Fruit fly (Drosophila melanogaster) whole organism, embryonic: ENCODE measurements around the gene CG4949.

Experiments
- Bteb2 ChIP-seq: fragments of 200-800 bp; sonication (Bioruptor generic); optimal IDR thresholded peaks from 2 replicates; lab custom pipeline; 2016; ENCODE audit warnings: missing biosample characterization, missing genetic modification characterization
- CG10321 ChIP-seq: fragments of 200-800 bp; sonication (Bioruptor generic); IDR thresholded peaks from 2 replicates; pipeline ENCODE4 v1.3.6; 2022; ENCODE audit warnings: missing biosample characterization, missing genetic modification characterization
- CG10979 ChIP-seq: fragments of 200-800 bp; sonication (Bioruptor generic); optimal IDR thresholded peaks from 2 replicates; lab custom pipeline; 2018; ENCODE audit warnings: missing biosample characterization, mild to moderate bottlenecking, missing genetic modification characterization, moderate library complexity
- CG12659 ChIP-seq: fragments of 200-800 bp; sonication (Bioruptor generic); optimal IDR thresholded peaks from 3 replicates; lab custom pipeline; 2017; ENCODE audit warnings: mild to moderate bottlenecking, missing biosample characterization, missing genetic modification reagents, missing genetic modification characterization
- CG14014 ChIP-seq: fragments of 200-800 bp; sonication (Bioruptor generic); IDR thresholded peaks from 2 replicates; pipeline ENCODE4 v1.3.6; 2022; ENCODE audit warnings: missing biosample characterization, missing genetic modification characterization
- CG15073 ChIP-seq: fragments of 200-800 bp; sonication (Bioruptor generic); optimal IDR thresholded peaks from 2 replicates; lab custom pipeline; 2016; ENCODE audit warnings: missing biosample characterization, missing genetic modification characterization
- CG17612 ChIP-seq: fragments of 200-800 bp; sonication (Bioruptor generic); IDR thresholded peaks from 2 replicates; pipeline ENCODE4 v1.3.6; 2022; ENCODE audit warnings: missing biosample characterization, missing genetic modification characterization
- CG1832 ChIP-seq: fragments of 200-800 bp; sonication (Bioruptor generic); optimal IDR thresholded peaks from 2 replicates; lab custom pipeline; 2017; ENCODE audit warnings: missing biosample characterization, mild to moderate bottlenecking, missing genetic modification characterization, inconsistent platforms
- CG18599 ChIP-seq: fragments of 200-800 bp; sonication (Bioruptor generic); optimal IDR thresholded peaks from 3 replicates; lab custom pipeline; 2017; ENCODE audit warnings: missing biosample characterization, missing genetic modification characterization, mild to moderate bottlenecking, moderate library complexity, missing genetic modification reagents
- CG2120 ChIP-seq: fragments of 200-800 bp; sonication (Bioruptor generic); optimal IDR thresholded peaks from 3 replicates; lab custom pipeline; 2016; ENCODE audit warnings: missing biosample characterization, missing genetic modification characterization
- CG34376 ChIP-seq: fragments of 200-800 bp; sonication (Bioruptor generic); optimal IDR thresholded peaks from 2 replicates; lab custom pipeline; 2018; ENCODE audit warnings: missing biosample characterization, mild to moderate bottlenecking, missing genetic modification characterization
- CG4617 ChIP-seq: fragments of 200-800 bp; sonication (Bioruptor generic); optimal IDR thresholded peaks from 3 replicates; lab custom pipeline; 2016; ENCODE audit warnings: missing biosample characterization, missing genetic modification characterization, borderline replicate concordance
- CG4854 ChIP-seq: fragments of 200-800 bp; sonication (Bioruptor generic); optimal IDR thresholded peaks from 2 replicates; lab custom pipeline; 2016; ENCODE audit warnings: missing biosample characterization, missing genetic modification characterization, inconsistent platforms
- CG6254 ChIP-seq: fragments of 200-800 bp; sonication (Bioruptor generic); optimal IDR thresholded peaks from 3 replicates; lab custom pipeline; 2017; ENCODE audit warnings: mild to moderate bottlenecking, missing biosample characterization, missing genetic modification reagents, missing genetic modification characterization
- CG7372 ChIP-seq: fragments of 200-800 bp; sonication (Bioruptor generic); IDR thresholded peaks from 2 replicates; pipeline ENCODE4 v1.3.6; 2022; ENCODE audit warnings: missing biosample characterization, missing genetic modification characterization
- CG7786 ChIP-seq: fragments of 200-800 bp; sonication (Bioruptor generic); optimal IDR thresholded peaks from 2 replicates; lab custom pipeline; 2016; ENCODE audit warnings: missing biosample characterization, missing genetic modification characterization
- CG7839 ChIP-seq: fragments of 200-800 bp; sonication (Bioruptor generic); optimal IDR thresholded peaks from 3 replicates; lab custom pipeline; 2018; ENCODE audit warnings: missing biosample characterization, mild to moderate bottlenecking, missing genetic modification characterization, moderate library complexity
- CG8281 ChIP-seq: fragments of 200-800 bp; sonication (Bioruptor generic); optimal IDR thresholded peaks from 2 replicates; lab custom pipeline; 2018; ENCODE audit warnings: missing biosample characterization, mild to moderate bottlenecking, missing genetic modification characterization, moderate library complexity
- CG9876 ChIP-seq: fragments of 200-800 bp; sonication (Bioruptor generic); optimal IDR thresholded peaks from 2 replicates; lab custom pipeline; 2016; ENCODE audit warnings: missing biosample characterization, missing genetic modification characterization
- CG9932 ChIP-seq: fragments of 200-800 bp; sonication (Bioruptor generic); IDR thresholded peaks from 2 replicates; pipeline ENCODE4 v1.3.6; 2022; ENCODE audit warnings: missing biosample characterization, missing genetic modification characterization
- CrebB ChIP-seq: fragments of 200-800 bp; sonication (Bioruptor generic); optimal IDR thresholded peaks from 3 replicates; lab custom pipeline; 2018; ENCODE audit warnings: missing biosample characterization, mild to moderate bottlenecking, missing genetic modification characterization
- D19A ChIP-seq: fragments of 200-800 bp; optimal IDR thresholded peaks from 3 replicates; lab custom pipeline; 2019; ENCODE audit warnings: missing biosample characterization, mild to moderate bottlenecking, missing genetic modification characterization, moderate library complexity
- GATAe ChIP-seq: fragments of 200-800 bp; sonication (Bioruptor generic); conservative IDR thresholded peaks from 2 replicates; pipeline ENCODE4 v1.3.6; 2022; ENCODE audit warnings: missing biosample characterization, missing genetic modification characterization
- Hand ChIP-seq: fragments of 200-800 bp; sonication (Bioruptor generic); optimal IDR thresholded peaks from 2 replicates; lab custom pipeline; 2017; ENCODE audit warnings: mild to moderate bottlenecking, missing biosample characterization, missing genetic modification reagents, missing genetic modification characterization
- Hey ChIP-seq: fragments of 200-800 bp; sonication (Bioruptor generic); optimal IDR thresholded peaks from 3 replicates; lab custom pipeline; 2018; ENCODE audit warnings: missing biosample characterization, mild to moderate bottlenecking, missing genetic modification characterization
- Hr51 ChIP-seq, 2 experiments: fragments of 200-800 bp; sonication (Bioruptor generic); optimal IDR thresholded peaks; 2 replicates in 1 of 2; 3 replicates in 1 of 2; lab custom pipeline; 2016 to 2018; ENCODE audit warnings: missing biosample characterization in 2 of 2, missing genetic modification characterization in 2 of 2, mild to moderate bottlenecking in 1 of 2, moderate library complexity in 1 of 2
- Hr78 ChIP-seq, 2 experiments: fragments of 200-800 bp in 1 of 2; fragments of >200 bp in 1 of 2; sonication (Bioruptor generic) in 1 of 2; optimal IDR thresholded peaks; 2 replicates each; lab custom pipeline; 2017 to 2019; ENCODE audit warnings: missing biosample characterization in 2 of 2, missing genetic modification characterization in 2 of 2, mild to moderate bottlenecking in 1 of 2, moderate library complexity in 1 of 2
- ash1 ChIP-seq: fragments of 200-800 bp; sonication (Bioruptor generic); optimal IDR thresholded peaks from 2 replicates; lab custom pipeline; 2018; ENCODE audit warnings: missing biosample characterization, mild to moderate bottlenecking, missing genetic modification characterization
- cato ChIP-seq: fragments of 200-800 bp; sonication (Bioruptor generic); optimal IDR thresholded peaks from 2 replicates; lab custom pipeline; 2016; ENCODE audit warnings: missing biosample characterization, missing genetic modification characterization, borderline replicate concordance
- chinmo ChIP-seq: fragments of 200-800 bp; sonication (Bioruptor generic); IDR thresholded peaks from 4 replicates; pipeline ENCODE4 v1.3.6; 2022; ENCODE audit warnings: missing biosample characterization, missing genetic modification characterization; ENCODE audit not compliant: partially characterized antibody
- cwo ChIP-seq: fragments of 200-800 bp; sonication (Bioruptor generic); optimal IDR thresholded peaks from 3 replicates; lab custom pipeline; 2017; ENCODE audit warnings: missing biosample characterization, missing genetic modification characterization, mild to moderate bottlenecking, moderate library complexity, missing genetic modification reagents
- fru ChIP-seq: fragments of >200 bp; optimal IDR thresholded peaks from 2 replicates; lab custom pipeline; 2017
- grn ChIP-seq: fragments of 200-800 bp; sonication (Bioruptor generic); optimal IDR thresholded peaks from 3 replicates; lab custom pipeline; 2017; ENCODE audit warnings: missing biosample characterization, missing genetic modification characterization
- hth ChIP-seq: fragments of >200 bp; optimal IDR thresholded peaks from 2 replicates; lab custom pipeline; 2017; ENCODE audit warnings: inconsistent platforms
- lab ChIP-seq: fragments of 200-800 bp; sonication (Bioruptor generic); optimal IDR thresholded peaks from 3 replicates; lab custom pipeline; 2017; ENCODE audit warnings: missing biosample characterization, missing genetic modification characterization, mild to moderate bottlenecking, moderate library complexity, missing genetic modification reagents
- lola ChIP-seq, 3 experiments: fragments of >200 bp in 2 of 3; fragments of 200-800 bp in 1 of 3; sonication (Bioruptor generic) in 1 of 3; optimal IDR thresholded peaks; 2 replicates each; lab custom pipeline; 2017 to 2019; ENCODE audit warnings: missing biosample characterization in 3 of 3, missing genetic modification characterization in 3 of 3, mild to moderate bottlenecking in 1 of 3, moderate library complexity in 1 of 3
- mirr ChIP-seq: fragments of 200-800 bp; sonication (Bioruptor generic); optimal IDR thresholded peaks from 3 replicates; lab custom pipeline; 2018; ENCODE audit warnings: missing biosample characterization, mild to moderate bottlenecking, missing genetic modification characterization
- nerfin-1 ChIP-seq: fragments of 200-800 bp; sonication (Bioruptor generic); optimal IDR thresholded peaks from 3 replicates; lab custom pipeline; 2019; ENCODE audit warnings: missing biosample characterization, mild to moderate bottlenecking, missing genetic modification characterization, moderate library complexity
- psq ChIP-seq: fragments of 200-800 bp; sonication (Bioruptor generic); optimal IDR thresholded peaks from 2 replicates; lab custom pipeline; 2017; ENCODE audit warnings: missing biosample characterization, missing genetic modification characterization
- row ChIP-seq: fragments of 200-800 bp; sonication (Bioruptor generic); IDR thresholded peaks from 3 replicates; pipeline ENCODE4 v1.3.6; 2022; ENCODE audit warnings: missing biosample characterization, missing genetic modification characterization
- sens ChIP-seq: fragments of 200-800 bp; sonication (Bioruptor generic); peaks from one replicate; lab custom pipeline; 2016; ENCODE audit warnings: missing biosample characterization, missing genetic modification characterization
- sens-2 ChIP-seq: fragments of 200-800 bp; sonication (Bioruptor generic); IDR thresholded peaks from 2 replicates; pipeline ENCODE4 v1.3.6; 2022; ENCODE audit warnings: missing biosample characterization, missing genetic modification characterization
- shn ChIP-seq: fragments of 200-800 bp; sonication (Bioruptor generic); optimal IDR thresholded peaks from 3 replicates; lab custom pipeline; 2016; ENCODE audit warnings: missing biosample characterization, missing genetic modification characterization
- slbo ChIP-seq: fragments of 200-800 bp; sonication (Bioruptor generic); IDR thresholded peaks from 2 replicates; pipeline ENCODE4 v1.3.6; 2022; ENCODE audit warnings: missing biosample characterization, missing genetic modification characterization
- sug ChIP-seq: fragments of 200-800 bp; optimal IDR thresholded peaks from 2 replicates; lab custom pipeline; 2019; ENCODE audit warnings: missing biosample characterization, mild to moderate bottlenecking, missing genetic modification characterization, moderate library complexity
- tap ChIP-seq: fragments of 200-800 bp; optimal IDR thresholded peaks from 3 replicates; lab custom pipeline; 2019; ENCODE audit warnings: missing biosample characterization, mild to moderate bottlenecking, missing genetic modification characterization, moderate library complexity
- toy ChIP-seq: fragments of 200-800 bp; sonication (Bioruptor generic); IDR thresholded peaks from 2 replicates; pipeline ENCODE4 v1.3.6; 2022; ENCODE audit warnings: missing biosample characterization, missing genetic modification characterization
- zen2 ChIP-seq: fragments of 200-800 bp; sonication (Bioruptor generic); IDR thresholded peaks from 3 replicates; pipeline ENCODE4 v1.3.6; 2022; ENCODE audit warnings: missing biosample characterization, missing genetic modification characterization; ENCODE audit not compliant: partially characterized antibody

Gene CG4949

DNA sequence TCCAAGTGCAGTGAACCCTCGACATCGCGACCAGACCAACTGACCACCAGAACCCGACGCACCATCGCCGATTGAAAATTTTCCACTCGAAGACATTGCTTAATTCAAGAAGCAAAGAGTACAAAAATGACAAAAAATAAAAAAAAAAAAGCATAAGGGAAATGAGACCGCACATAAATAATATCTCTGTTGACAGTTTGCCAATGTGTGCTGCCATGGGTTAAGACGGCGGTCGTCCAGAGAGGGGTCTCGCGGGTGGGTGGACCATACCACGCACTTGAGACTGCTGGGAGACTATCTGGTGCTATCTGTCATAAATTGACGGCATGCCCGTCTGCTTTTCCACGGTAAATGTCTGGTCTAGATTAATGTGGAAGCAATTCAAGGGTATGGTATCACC is 14.8 kb downstream of the CG4949 start (continued):
- TF ChIP-seq slbo (GFP tag; lab: Robert Waterston, UW) = no peak

DNA sequence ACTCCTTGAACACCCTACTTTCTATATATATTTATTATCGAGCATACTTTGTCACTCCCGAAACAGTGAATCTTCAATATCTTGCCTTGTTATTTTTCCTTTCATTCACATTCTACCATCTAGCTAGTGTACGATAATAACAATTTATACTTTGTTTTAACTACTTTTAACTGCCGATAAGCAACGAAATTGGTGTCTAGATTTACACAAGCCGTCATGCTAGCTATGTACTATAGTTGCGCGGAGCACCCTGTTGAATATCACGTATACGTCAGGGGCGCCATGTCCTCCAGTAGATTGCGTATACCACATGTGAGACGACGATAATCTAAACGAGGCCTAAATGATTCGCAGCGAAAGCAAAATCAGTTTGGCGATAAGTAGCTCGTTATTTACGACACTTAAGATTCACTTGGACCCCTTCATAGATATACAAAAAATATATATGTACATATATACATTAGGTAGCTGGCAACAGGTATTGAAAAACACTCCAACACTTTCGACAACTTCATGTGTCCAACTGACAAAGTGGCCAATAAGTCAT is 15.3 kb downstream of the CG4949 start:
- TF ChIP-seq hth (lab: Kevin White, UChicago) (no peak), cwo (GFP tag; lab: Kevin White, UChicago) (peak; percentile 18), grn (GFP tag; lab: Kevin White, UChicago) (peak; percentile 55), CG12659 (GFP tag; lab: Kevin White, UChicago) (no peak), nerfin-1 (tag; lab: Kevin White, UChicago) (no peak), toy (no peak), sug (peak; percentile 73), CG18599 (GFP tag; lab: Kevin White, UChicago) (peak; percentile 19), Hr78 (GFP tag; optimal IDR thresholded peaks at IDR 0.05; lab: Kevin White, UChicago) (no peak), CrebB (tag; lab: Kevin White, UChicago) (no peak), Hr51 (GFP tag; optimal IDR thresholded peaks at IDR 0.05; lab: Kevin White, UChicago) (no peak), CG4854 (GFP tag; lab: Kevin White, UChicago) (no peak), fru (lab: Kevin White, UChicago) (no peak), CG2120 (GFP tag; lab: Kevin White, UChicago) (no peak), D19A (tag; lab: Kevin White, UChicago) (peak; percentile 44), CG34376 (GFP tag; lab: Kevin White, UChicago) (peak; percentile 44), lola (GFP tag; optimal IDR thresholded peaks at IDR 0.05; lab: Kevin White, UChicago) (no peak), Bteb2 (GFP tag; lab: Kevin White, UChicago) (no peak), chinmo (no peak), Hey (no peak), sens (GFP tag; lab: Kevin White, UChicago) (peak; percentile 28), CG7786 (GFP tag; lab: Kevin White, UChicago) (no peak), zen2 (GFP tag; lab: Robert Waterston, UW) (no peak), lab (peak; percentile 31), GATAe (0 out of 2 replicates have a peak, but pooled peaks have one; percentile 11), CG4617 (GFP tag; lab: Kevin White, UChicago) (no peak), CG6254 (GFP tag; lab: Kevin White, UChicago) (peak; percentile 53), CG9876 (no peak), CG8281 (tag; lab: Kevin White, UChicago) (no peak), CG1832 (no peak), CG14014 (GFP tag; lab: Robert Waterston, UW) (no peak), mirr (GFP tag; lab: Kevin White, UChicago) (peak; percentile 18), CG15073 (GFP tag; lab: Kevin White, UChicago) (no peak), sens-2 (GFP tag; lab: Robert Waterston, UW) (no peak), slbo (GFP tag; lab: Robert Waterston, UW) (no peak), CG10321 (GFP tag; lab: Robert Waterston, UW) (no peak), cato (GFP tag; lab: Kevin White, UChicago) (no peak), CG9932 (GFP tag; lab: Robert Waterston, UW) (peak; percentile 27; the same call in 1 of the 2 replicates), tap (tag; lab: Kevin White, UChicago) (no peak), row (GFP tag; lab: Robert Waterston, UW) (peak; percentile 50), psq (GFP tag; lab: Kevin White, UChicago) (no peak), ash1 (GFP tag; lab: Kevin White, UChicago) (no peak), Hand (GFP tag; lab: Kevin White, UChicago) (no peak), CG10979 (tag; lab: Kevin White, UChicago) (no peak), CG17612 (GFP tag; lab: Robert Waterston, UW) (no peak), CG7839 (tag; lab: Kevin White, UChicago) (no peak), CG7372 (GFP tag; lab: Robert Waterston, UW) (0 out of 2 replicates have a peak, but pooled peaks have one; percentile 10), shn (no peak)
